Fruit fly (Drosophila melanogaster): ENCODE results near the gene CG11034.

CG11034 gene

dm6 chr2L:5797977-5798376, 7.2 kb upstream of the CG11034 start (continued):
- TF ChIP-seq Dbx (GFP tag; IDR thresholded peaks at IDR 0.05), result peak; percentile 67; the same call in 2 of the 3 replicates
- TF ChIP-seq ro (GFP tag; IDR thresholded peaks at IDR 0.05), result no peak
- no peak for TF ChIP-seq Deaf1 (tag; optimal IDR thresholded peaks at IDR 0.05)
- peak; percentile 24 for TF ChIP-seq fd96Cb (tag; optimal IDR thresholded peaks at IDR 0.05)
- TF ChIP-seq YL-1 (GFP tag; optimal IDR thresholded peaks at IDR 0.05), result no peak
- TF ChIP-seq CG10147 (GFP tag; optimal IDR thresholded peaks at IDR 0.05), result peak; percentile 44
- TF ChIP-seq dmrt11E (tag; optimal IDR thresholded peaks at IDR 0.05), result peak; percentile 13
- TF ChIP-seq CG4617 (GFP tag; optimal IDR thresholded peaks at IDR 0.05; ENCODE audit: borderline replicate concordance), result no peak
- peak; percentile 10 for TF ChIP-seq CG1602 (GFP tag; optimal IDR thresholded peaks at IDR 0.05)
- peak; percentile 79 for TF ChIP-seq Meics (GFP tag; optimal IDR thresholded peaks at IDR 0.05)
- peak; percentile 31 for TF ChIP-seq lilli (GFP tag; optimal IDR thresholded peaks at IDR 0.05)
- peak; percentile 53 for TF ChIP-seq Blimp-1 (GFP tag; optimal IDR thresholded peaks at IDR 0.05)
- TF ChIP-seq sd (tag; optimal IDR thresholded peaks at IDR 0.05), result peak; percentile 38
- peak; percentile 57 for TF ChIP-seq CG11504 (tag; optimal IDR thresholded peaks at IDR 0.05)
- peak; percentile 75 for TF ChIP-seq lab (GFP tag; optimal IDR thresholded peaks at IDR 0.05)
- peak; percentile 44 for TF ChIP-seq crc (GFP tag; optimal IDR thresholded peaks at IDR 0.05)
- no peak for TF ChIP-seq CG13894 (tag; optimal IDR thresholded peaks at IDR 0.05)
- TF ChIP-seq CG6689 (GFP tag; IDR thresholded peaks at IDR 0.05), result no peak
- TF ChIP-seq B-H1 (GFP tag; IDR thresholded peaks at IDR 0.05), result no peak
- no peak for TF ChIP-seq CG11085 (GFP tag; IDR thresholded peaks at IDR 0.05)
- TF ChIP-seq CG3281 (GFP tag; optimal IDR thresholded peaks at IDR 0.05), result peak; percentile 74
- peak; percentile 37 for TF ChIP-seq Jarid2 (GFP tag; optimal IDR thresholded peaks at IDR 0.05)
- peak; percentile 38; the same call in 1 of the 2 replicates for TF ChIP-seq GATAe (GFP tag; conservative IDR thresholded peaks at IDR 0.05)
- peak; percentile 75 for TF ChIP-seq CG2678 (tag; optimal IDR thresholded peaks at IDR 0.05)
- TF ChIP-seq btn (GFP tag; optimal IDR thresholded peaks at IDR 0.05), result no peak
- no peak for TF ChIP-seq hkb (optimal IDR thresholded peaks at IDR 0.05)
- 0 out of 2 replicates have a peak, but pooled peaks have one; percentile 34 for TF ChIP-seq hkb (GFP tag; IDR thresholded peaks at IDR 0.05)
- no peak for TF ChIP-seq Mrtf (GFP tag; IDR thresholded peaks at IDR 0.05)
- no peak for TF ChIP-seq Ptx1 (GFP tag; IDR thresholded peaks at IDR 0.05)
- TF ChIP-seq Fer2 (tag; optimal IDR thresholded peaks at IDR 0.05), result peak; percentile 50
- TF ChIP-seq CG1603 (tag; optimal IDR thresholded peaks at IDR 0.05), result peak; percentile 65
- no peak for TF ChIP-seq klu (GFP tag; IDR thresholded peaks at IDR 0.05)
- TF ChIP-seq CrebB (tag; optimal IDR thresholded peaks at IDR 0.05), result peak; percentile 37
- TF ChIP-seq CG2120 (GFP tag; optimal IDR thresholded peaks at IDR 0.05), result peak; percentile 63
- peak; percentile 80 for TF ChIP-seq BtbVII (GFP tag; optimal IDR thresholded peaks at IDR 0.05)
- no peak for TF ChIP-seq sqz (GFP tag; optimal IDR thresholded peaks at IDR 0.05)
- no peak for TF ChIP-seq Hr78 (GFP tag; optimal IDR thresholded peaks at IDR 0.05)
- peak; percentile 68 for TF ChIP-seq CG10209 (GFP tag; optimal IDR thresholded peaks at IDR 0.05)
- no peak for TF ChIP-seq Dip3 (GFP tag; optimal IDR thresholded peaks at IDR 0.05)
- TF ChIP-seq crol (GFP tag; IDR thresholded peaks at IDR 0.05), result no peak
- no peak for TF ChIP-seq mam (GFP tag; optimal IDR thresholded peaks at IDR 0.05)
- TF ChIP-seq vfl (GFP tag; optimal IDR thresholded peaks at IDR 0.05), result peak; percentile 23
- TF ChIP-seq Taf1 (GFP tag; IDR thresholded peaks at IDR 0.05), result no peak
- TF ChIP-seq CG12744 (GFP tag; optimal IDR thresholded peaks at IDR 0.05), result peak; percentile 30
- TF ChIP-seq gcm (GFP tag; optimal IDR thresholded peaks at IDR 0.05), result no peak
- peak; percentile 1 for TF ChIP-seq CG11723 (GFP tag; optimal IDR thresholded peaks at IDR 0.05)
- peak; percentile 41; the same call in 1 of the 3 replicates for TF ChIP-seq CG17361 (GFP tag; IDR thresholded peaks at IDR 0.05)
- peak in 1 of 2 experiments; percentile 48 for TF ChIP-seq bsh (GFP tag; optimal IDR thresholded peaks at IDR 0.05)
- TF ChIP-seq CG3838 (GFP tag; optimal IDR thresholded peaks at IDR 0.05), result peak; percentile 54
- TF ChIP-seq CG13296 (GFP tag; optimal IDR thresholded peaks at IDR 0.05), result peak; percentile 47
- TF ChIP-seq kah (GFP tag; optimal IDR thresholded peaks at IDR 0.05), result no peak

Data from whole organism, embryonic.